Worm (Caenorhabditis elegans) whole organism, L1 larva: ENCODE measurements around the gene gstk-1.

Source experiments
- C16A3.4 ChIP-seq: fragments of 150-350 bp; optimal IDR thresholded peaks from 2 replicates; lab custom pipeline; 2014; ENCODE audit warnings: missing biosample characterization, missing genetic modification characterization
- C34B4.2 ChIP-seq: sonication (generic microtip); optimal IDR thresholded peaks from 2 replicates; lab custom pipeline; 2017; ENCODE audit warnings: mild to moderate bottlenecking, missing genetic modification characterization, missing compliant biosample characterization
- Y116A8C.19 ChIP-seq: sonication (generic microtip); optimal IDR thresholded peaks from 2 replicates; lab custom pipeline; 2016; ENCODE audit warnings: missing compliant biosample characterization, missing genetic modification characterization, borderline replicate concordance
- aly-2 ChIP-seq: fragments of 150-350 bp; optimal IDR thresholded peaks from 2 replicates; lab custom pipeline; 2014; ENCODE audit warnings: missing biosample characterization, missing genetic modification characterization
- ama-1 ChIP-seq: fragments of 150-350 bp; optimal IDR thresholded peaks from 2 replicates; lab custom pipeline; 2014
- blmp-1 ChIP-seq: fragments of 150-350 bp; optimal IDR thresholded peaks from 2 replicates; lab custom pipeline; 2014; ENCODE audit warnings: missing biosample characterization, missing genetic modification characterization
- ceh-8 ChIP-seq: fragments of 200-800 bp; sonication (Bioruptor generic); optimal IDR thresholded peaks from 2 replicates; lab custom pipeline; 2018; ENCODE audit warnings: mild to moderate bottlenecking, missing genetic modification characterization, moderate library complexity, missing compliant biosample characterization
- ceh-82 ChIP-seq, 3 experiments: fragments of 150-350 bp in 1 of 3; sonication (generic microtip) in 2 of 3; optimal IDR thresholded peaks; 2 replicates each; lab custom pipeline; 2014 to 2017; ENCODE audit warnings: missing biosample characterization in 3 of 3, missing genetic modification characterization in 3 of 3
- ceh-88 ChIP-seq: fragments of 200-800 bp; sonication (Bioruptor generic); IDR thresholded peaks from 2 replicates; pipeline ENCODE4 v1.3.6; 2022; ENCODE audit warnings: missing genetic modification characterization, missing compliant biosample characterization
- dsc-1 ChIP-seq: sonication (generic microtip); optimal IDR thresholded peaks from 2 replicates; lab custom pipeline; 2016; ENCODE audit warnings: mild to moderate bottlenecking, missing genetic modification characterization, missing compliant biosample characterization
- efl-1 ChIP-seq, 4 experiments: fragments of 150-350 bp; optimal IDR thresholded peaks in 3 of 4; peaks in 1 of 4; 1 replicate in 1 of 4; 2 replicates in 3 of 4; lab custom pipeline; 2014; ENCODE audit warnings: missing biosample characterization in 2 of 4, missing genetic modification characterization in 2 of 4, missing genetic modification reagents in 2 of 4
- egl-13 ChIP-seq: sonication (generic microtip); optimal IDR thresholded peaks from 2 replicates; lab custom pipeline; 2016; ENCODE audit warnings: missing genotype, missing genetic modification reagents, missing genetic modification characterization, missing compliant biosample characterization
- egl-27 ChIP-seq, 2 experiments: fragments of 150-350 bp in 1 of 2; sonication (generic microtip); optimal IDR thresholded peaks; 3 replicates each; lab custom pipeline; 2017 to 2018; ENCODE audit warnings: missing biosample characterization in 2 of 2, missing genetic modification characterization in 2 of 2, missing genetic modification reagents in 2 of 2
- elt-3 ChIP-seq, 6 experiments: fragments of 150-350 bp in 1 of 6; sonication (generic microtip); optimal IDR thresholded peaks; 2 replicates each; lab custom pipeline; 2017 to 2018; ENCODE audit warnings: missing biosample characterization in 6 of 6, missing genetic modification characterization in 6 of 6, inconsistent platforms in 1 of 6
- ets-5 ChIP-seq: fragments of 200-800 bp; sonication (Bioruptor generic); IDR thresholded peaks from 2 replicates; pipeline ENCODE4 v1.3.6; 2022; ENCODE audit warnings: missing genetic modification characterization, missing compliant biosample characterization
- fkh-8 ChIP-seq: sonication (generic microtip); optimal IDR thresholded peaks from 2 replicates; lab custom pipeline; 2016; ENCODE audit warnings: mild to moderate bottlenecking, missing genetic modification characterization, missing compliant biosample characterization
- fos-1 ChIP-seq: fragments of 150-350 bp; optimal IDR thresholded peaks from 2 replicates; lab custom pipeline; 2014; ENCODE audit warnings: missing biosample characterization, missing genetic modification characterization
- grh-1 ChIP-seq: fragments of 200-800 bp; sonication (Bioruptor generic); IDR thresholded peaks from 2 replicates; pipeline ENCODE4 v1.3.6; 2022; ENCODE audit warnings: missing genetic modification reagents, missing genetic modification characterization, missing compliant biosample characterization
- hlh-4 ChIP-seq: sonication (generic microtip); optimal IDR thresholded peaks from 2 replicates; lab custom pipeline; 2016; ENCODE audit warnings: mild to moderate bottlenecking, missing genetic modification characterization, missing compliant biosample characterization
- irx-1 ChIP-seq: sonication (generic microtip); optimal IDR thresholded peaks from 2 replicates; lab custom pipeline; 2016; ENCODE audit warnings: missing genetic modification characterization, missing compliant biosample characterization
- isw-1 ChIP-seq: fragments of 200-800 bp; sonication (Bioruptor generic); IDR thresholded peaks from 2 replicates; pipeline ENCODE4 v1.3.6; 2022; ENCODE audit warnings: missing genetic modification characterization, missing compliant biosample characterization
- lin-13 ChIP-seq: fragments of 150-350 bp; optimal IDR thresholded peaks from 2 replicates; lab custom pipeline; 2014; ENCODE audit warnings: missing biosample characterization, missing genetic modification reagents, missing genetic modification characterization
- lin-14 ChIP-seq: fragments of 200-800 bp; sonication (Bioruptor generic); optimal IDR thresholded peaks from 2 replicates; lab custom pipeline; 2018; ENCODE audit warnings: mild to moderate bottlenecking, missing genetic modification characterization, moderate library complexity, missing compliant biosample characterization
- lin-15B ChIP-seq: fragments of 150-350 bp; sonication (generic microtip); optimal IDR thresholded peaks from 3 replicates; lab custom pipeline; 2014; ENCODE audit warnings: missing biosample characterization, missing genetic modification characterization
- lin-35 ChIP-seq, 2 experiments: fragments of 150-350 bp; optimal IDR thresholded peaks; 2 replicates each; lab custom pipeline; 2014; ENCODE audit warnings: missing biosample characterization in 2 of 2, missing genetic modification characterization in 2 of 2, missing genetic modification reagents in 2 of 2
- lin-39 ChIP-seq: fragments of 150-350 bp; optimal IDR thresholded peaks from 2 replicates; lab custom pipeline; 2014; ENCODE audit warnings: missing biosample characterization, missing genetic modification reagents, missing genetic modification characterization
- lsy-2 ChIP-seq, 2 experiments: fragments of 150-350 bp; optimal IDR thresholded peaks; 2 replicates each; lab custom pipeline; 2014; ENCODE audit warnings: missing biosample characterization in 2 of 2, missing genetic modification characterization in 2 of 2
- mdl-1 ChIP-seq, 2 experiments: fragments of 150-350 bp; optimal IDR thresholded peaks; 2 replicates each; lab custom pipeline; 2014 to 2017; ENCODE audit warnings: missing biosample characterization in 2 of 2, missing genetic modification characterization in 2 of 2, inconsistent platforms in 1 of 2
- mef-2 ChIP-seq: fragments of 150-350 bp; optimal IDR thresholded peaks from 2 replicates; lab custom pipeline; 2014; ENCODE audit warnings: missing biosample characterization, missing genetic modification characterization
- mep-1 ChIP-seq: fragments of 150-350 bp; optimal IDR thresholded peaks from 2 replicates; lab custom pipeline; 2014; ENCODE audit warnings: missing biosample characterization, missing genetic modification characterization
- nhr-11 ChIP-seq: fragments of 150-350 bp; optimal IDR thresholded peaks from 2 replicates; lab custom pipeline; 2014; ENCODE audit warnings: missing biosample characterization, missing genetic modification characterization
- nhr-19 ChIP-seq: fragments of 200-800 bp; sonication (Bioruptor generic); conservative IDR thresholded peaks from 2 replicates; pipeline ENCODE4 v1.3.6; 2022; ENCODE audit warnings: missing genetic modification characterization, missing compliant biosample characterization
- nhr-20 ChIP-seq: sonication (generic microtip); optimal IDR thresholded peaks from 2 replicates; lab custom pipeline; 2016; ENCODE audit warnings: mild to moderate bottlenecking, missing genetic modification characterization, missing compliant biosample characterization
- nhr-71 ChIP-seq: sonication (generic microtip); optimal IDR thresholded peaks from 2 replicates; lab custom pipeline; 2016; ENCODE audit warnings: mild to moderate bottlenecking, missing genetic modification characterization, moderate library complexity, missing compliant biosample characterization
- nhr-77 ChIP-seq: fragments of 150-350 bp; optimal IDR thresholded peaks from 2 replicates; lab custom pipeline; 2014; ENCODE audit warnings: missing biosample characterization, missing genetic modification characterization
- nhr-84 ChIP-seq: sonication (generic microtip); optimal IDR thresholded peaks from 2 replicates; lab custom pipeline; 2017; ENCODE audit warnings: missing biosample characterization, missing genetic modification characterization
- nhr-90 ChIP-seq: sonication (generic microtip); optimal IDR thresholded peaks from 2 replicates; lab custom pipeline; 2016; ENCODE audit warnings: mild to moderate bottlenecking, missing genetic modification characterization, missing compliant biosample characterization; ENCODE audit not compliant: poor library complexity
- pag-3 ChIP-seq: sonication (generic microtip); optimal IDR thresholded peaks from 2 replicates; lab custom pipeline; 2017; ENCODE audit warnings: missing genetic modification characterization, mild to moderate bottlenecking, missing compliant biosample characterization, antibody characterized with exemption, borderline replicate concordance; ENCODE audit not compliant: insufficient read depth
- pax-3 ChIP-seq: fragments of 200-800 bp; sonication (Bioruptor generic); optimal IDR thresholded peaks from 2 replicates; lab custom pipeline; 2018; ENCODE audit warnings: mild to moderate bottlenecking, missing genetic modification characterization, moderate library complexity, missing compliant biosample characterization
- pqm-1 ChIP-seq: sonication (generic microtip); optimal IDR thresholded peaks from 3 replicates; lab custom pipeline; 2017; ENCODE audit warnings: missing biosample characterization, missing genetic modification characterization
- snpc-4 ChIP-seq: fragments of 150-350 bp; optimal IDR thresholded peaks from 2 replicates; lab custom pipeline; 2014; ENCODE audit warnings: missing biosample characterization, missing genetic modification characterization
- snu-23 ChIP-seq: sonication (generic microtip); optimal IDR thresholded peaks from 2 replicates; lab custom pipeline; 2016; ENCODE audit warnings: missing genetic modification characterization, missing compliant biosample characterization
- sox-4 ChIP-seq: sonication (generic microtip); optimal IDR thresholded peaks from 2 replicates; lab custom pipeline; 2016; ENCODE audit warnings: missing genetic modification characterization, missing compliant biosample characterization
- sptf-1 ChIP-seq: fragments of 150-350 bp; optimal IDR thresholded peaks from 2 replicates; lab custom pipeline; 2014; ENCODE audit warnings: missing biosample characterization, missing genetic modification characterization
- swsn-7 ChIP-seq: sonication (generic microtip); optimal IDR thresholded peaks from 2 replicates; lab custom pipeline; 2016; ENCODE audit warnings: missing genetic modification characterization, missing compliant biosample characterization
- unc-86 ChIP-seq: sonication (generic microtip); optimal IDR thresholded peaks from 2 replicates; lab custom pipeline; 2016; ENCODE audit warnings: missing genetic modification characterization, missing compliant biosample characterization
- vab-15 ChIP-seq: sonication (generic microtip); optimal IDR thresholded peaks from 2 replicates; lab custom pipeline; 2017; ENCODE audit warnings: missing genotype, mild to moderate bottlenecking, missing genetic modification characterization, missing compliant biosample characterization
- zag-1 ChIP-seq: fragments of 150-350 bp; optimal IDR thresholded peaks from 2 replicates; lab custom pipeline; 2014; ENCODE audit warnings: missing biosample characterization, missing genetic modification characterization
- zip-4 ChIP-seq: fragments of 200-800 bp; sonication (Bioruptor generic); optimal IDR thresholded peaks from 2 replicates; lab custom pipeline; 2018; ENCODE audit warnings: mild to moderate bottlenecking, missing genetic modification characterization, moderate library complexity, missing compliant biosample characterization
- ztf-4 ChIP-seq: fragments of 150-350 bp; optimal IDR thresholded peaks from 2 replicates; lab custom pipeline; 2014; ENCODE audit warnings: missing biosample characterization, missing genetic modification characterization

The gstk-1 gene

DNA sequence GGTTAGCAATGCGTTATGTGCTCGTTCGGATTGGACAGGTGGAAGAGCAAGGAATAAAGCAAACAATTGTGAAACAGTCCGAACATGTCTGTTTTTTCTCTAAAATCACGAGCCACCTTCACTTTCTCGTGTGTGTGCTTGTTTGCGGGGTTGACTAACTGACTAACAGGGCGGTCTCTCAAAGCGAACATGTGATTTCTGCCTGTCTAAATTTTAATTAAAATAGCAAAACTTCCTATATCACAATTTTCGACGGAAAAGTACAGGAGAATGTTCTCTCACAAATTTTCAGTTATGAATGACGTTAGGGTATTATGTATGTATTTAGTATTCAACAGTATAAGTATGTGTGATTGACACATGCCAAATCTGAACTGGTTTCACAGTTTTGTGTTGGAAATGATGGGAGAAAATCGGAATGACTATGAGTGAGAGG lies 34.6 kb upstream of the gstk-1 start:
- TF ChIP-seq ceh-82 (tag; optimal IDR thresholded peaks at IDR 0.05; lab: Kevin White, UChicago): no peak
- no peak for TF ChIP-seq grh-1 (GFP tag; lab: Robert Waterston, UW)
- no peak for TF ChIP-seq ets-5 (GFP tag; lab: Robert Waterston, UW)
- no peak for TF ChIP-seq lin-13
- TF ChIP-seq mdl-1 (tag; optimal IDR thresholded peaks at IDR 0.05; lab: Kevin White, UChicago): peak in 1 of 2 experiments; percentile 74
- TF ChIP-seq egl-13: no peak
- TF ChIP-seq egl-27 (tag; optimal IDR thresholded peaks at IDR 0.05; lab: Kevin White, UChicago): no peak
- no peak for TF ChIP-seq efl-1 (optimal IDR thresholded peaks at IDR 0.05; lab: Kevin White, UChicago)
- peak in 1 of 2 experiments; percentile 94 for TF ChIP-seq efl-1 (GFP tag; optimal IDR thresholded peaks at IDR 0.05 in 1 of 2; lab: Kevin White, UChicago)
- TF ChIP-seq snpc-4: no peak
- TF ChIP-seq mef-2: no peak
- TF ChIP-seq aly-2 (tag; lab: Kevin White, UChicago): no peak
- no peak for TF ChIP-seq nhr-90 (tag; lab: Kevin White, UChicago)
- no peak for TF ChIP-seq nhr-77
- no peak for TF ChIP-seq swsn-7 (tag; lab: Kevin White, UChicago)
- no peak for TF ChIP-seq dsc-1 (tag; lab: Kevin White, UChicago)
- TF ChIP-seq nhr-84: no peak
- peak; percentile 23 for TF ChIP-seq blmp-1 (tag; lab: Kevin White, UChicago)
- TF ChIP-seq C34B4.2 (tag; lab: Kevin White, UChicago): no peak
- no peak for TF ChIP-seq elt-3 (tag; optimal IDR thresholded peaks at IDR 0.05; lab: Kevin White, UChicago)
- no peak for TF ChIP-seq ama-1 (lab: Kevin White, UChicago)
- no peak for TF ChIP-seq fkh-8
- TF ChIP-seq C16A3.4 (tag; lab: Kevin White, UChicago): no peak
- TF ChIP-seq ztf-4 (tag; lab: Kevin White, UChicago): no peak
- TF ChIP-seq nhr-71: peak; percentile 44
- peak; percentile 39 for TF ChIP-seq lin-14 (GFP tag; lab: Kevin White, UChicago)
- no peak for TF ChIP-seq pax-3 (tag; lab: Kevin White, UChicago)
- TF ChIP-seq pag-3: no peak
- TF ChIP-seq vab-15 (tag; lab: Kevin White, UChicago): no peak
- TF ChIP-seq mep-1: no peak
- peak; percentile 9 for TF ChIP-seq nhr-20
- TF ChIP-seq unc-86: no peak
- TF ChIP-seq zip-4: no peak
- TF ChIP-seq lin-35 (GFP tag; optimal IDR thresholded peaks at IDR 0.05; lab: Kevin White, UChicago): peak in 1 of 2 experiments; percentile 40
- TF ChIP-seq lin-15B (tag; lab: Kevin White, UChicago): no peak
- no peak for TF ChIP-seq fos-1
- TF ChIP-seq zag-1: no peak
- no peak for TF ChIP-seq sox-4 (tag; lab: Kevin White, UChicago)

DNA sequence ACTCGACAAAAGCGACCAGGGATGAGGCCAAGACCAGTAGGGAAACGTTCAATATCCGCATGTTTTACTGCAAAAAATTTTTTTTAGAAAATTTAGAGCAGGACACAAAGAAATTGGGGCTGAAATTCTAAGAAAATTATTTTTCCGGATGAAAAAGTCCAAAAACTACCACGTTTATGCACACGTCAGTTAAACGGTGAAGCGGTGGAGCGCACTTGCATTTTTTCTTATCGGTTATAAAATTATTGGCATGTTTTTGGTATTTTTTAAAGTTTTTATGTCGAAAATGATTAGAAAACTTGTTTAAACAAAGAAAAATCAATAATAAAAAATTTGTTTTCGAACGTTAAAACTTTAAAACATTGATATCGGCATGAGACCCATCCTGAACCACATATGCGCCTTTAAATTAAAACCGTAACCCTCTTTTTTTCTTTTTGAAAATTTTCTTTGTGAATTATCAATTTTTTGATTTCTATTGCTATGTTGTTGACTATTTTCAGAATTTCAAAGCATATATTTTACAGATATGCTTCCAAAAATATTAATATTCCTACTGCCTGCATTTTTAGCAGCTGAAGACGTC lies 32.3 kb upstream of the gstk-1 start, which contains the start of the genes dnj-20 and ZK1307.8:
Gene dnj-20, minus strand, starts transcription at position 67 of the 586 bp plus-strand sequence.
Gene ZK1307.8, plus strand, starts transcription at position 504 of the 586 bp plus-strand sequence.
- TF ChIP-seq hlh-4 (tag; lab: Kevin White, UChicago) (no peak), nhr-11 (tag; lab: Kevin White, UChicago) (no peak), blmp-1 (tag; lab: Kevin White, UChicago) (peak; percentile 22), pqm-1 (no peak), swsn-7 (tag; lab: Kevin White, UChicago) (no peak), nhr-20 (peak; percentile 3), ets-5 (GFP tag; lab: Robert Waterston, UW) (no peak), sptf-1 (tag; lab: Kevin White, UChicago) (no peak), elt-3 (tag; optimal IDR thresholded peaks at IDR 0.05; lab: Kevin White, UChicago) (peak in 1 of 6 experiments; percentile 33), ceh-8 (GFP tag; lab: Kevin White, UChicago) (no peak), lin-35 (GFP tag; optimal IDR thresholded peaks at IDR 0.05; lab: Kevin White, UChicago) (peak in 1 of 2 experiments; percentile 25), fos-1 (no peak), lin-39 (no peak), Y116A8C.19 (tag; lab: Kevin White, UChicago) (no peak), nhr-77 (no peak), aly-2 (tag; lab: Kevin White, UChicago) (no peak), isw-1 (GFP tag; lab: Robert Waterston, UW) (no peak), nhr-19 (GFP tag; lab: Robert Waterston, UW) (no peak), unc-86 (no peak), efl-1 (optimal IDR thresholded peaks at IDR 0.05; lab: Kevin White, UChicago) (peak in 1 of 2 experiments; percentile 26), efl-1 (GFP tag; optimal IDR thresholded peaks at IDR 0.05 in 1 of 2; lab: Kevin White, UChicago) (peak; percentile 9 to 12), vab-15 (tag; lab: Kevin White, UChicago) (no peak), snu-23 (no peak), lsy-2 (tag; optimal IDR thresholded peaks at IDR 0.05; lab: Kevin White, UChicago) (peak; percentile 14 to 46), irx-1 (tag; lab: Kevin White, UChicago) (no peak), nhr-71 (peak; percentile 6), mdl-1 (tag; optimal IDR thresholded peaks at IDR 0.05; lab: Kevin White, UChicago) (no peak), ceh-88 (GFP tag; lab: Robert Waterston, UW) (no peak), mep-1 (peak; percentile 22)
